Worm (Caenorhabditis elegans) whole organism, L1 larva: ENCODE data around the gene emb-8.
A peak's percentile ranks its signal among the peaks of the same experiment; 100 is the strongest.

ENCODE experiments used
- C34B4.2 ChIP-seq: sonication (generic microtip); optimal IDR thresholded peaks from 2 replicates; lab custom pipeline; 2017; ENCODE audit warnings: mild to moderate bottlenecking, missing genetic modification characterization, missing compliant biosample characterization
- F16B12.6 ChIP-seq: fragments of 150-350 bp; optimal IDR thresholded peaks from 2 replicates; lab custom pipeline; 2014; ENCODE audit warnings: missing biosample characterization, missing genetic modification characterization
- aha-1 ChIP-seq: fragments of 150-350 bp; optimal IDR thresholded peaks from 2 replicates; lab custom pipeline; 2014; ENCODE audit warnings: missing biosample characterization, missing genetic modification characterization
- alr-1 ChIP-seq: fragments of 200-800 bp; sonication (Bioruptor generic); optimal IDR thresholded peaks from 2 replicates; lab custom pipeline; 2018; ENCODE audit warnings: borderline replicate concordance, mild to moderate bottlenecking, missing genetic modification characterization, missing compliant biosample characterization
- aly-2 ChIP-seq: fragments of 150-350 bp; optimal IDR thresholded peaks from 2 replicates; lab custom pipeline; 2014; ENCODE audit warnings: missing biosample characterization, missing genetic modification characterization
- blmp-1 ChIP-seq: fragments of 150-350 bp; optimal IDR thresholded peaks from 2 replicates; lab custom pipeline; 2014; ENCODE audit warnings: missing biosample characterization, missing genetic modification characterization
- ces-1 ChIP-seq: fragments of 150-350 bp; optimal IDR thresholded peaks from 2 replicates; lab custom pipeline; 2014; ENCODE audit warnings: missing biosample characterization, missing genetic modification reagents, missing genetic modification characterization
- dpl-1 ChIP-seq, 3 experiments: fragments of 150-350 bp in 2 of 3; sonication (generic microtip) in 1 of 3; optimal IDR thresholded peaks; 2 replicates each; lab custom pipeline; 2014 to 2017; ENCODE audit warnings: missing biosample characterization in 3 of 3, missing genetic modification characterization in 3 of 3, missing genetic modification reagents in 3 of 3
- dsc-1 ChIP-seq: sonication (generic microtip); optimal IDR thresholded peaks from 2 replicates; lab custom pipeline; 2016; ENCODE audit warnings: mild to moderate bottlenecking, missing genetic modification characterization, missing compliant biosample characterization
- efl-1 ChIP-seq, 4 experiments: fragments of 150-350 bp; optimal IDR thresholded peaks in 3 of 4; peaks in 1 of 4; 1 replicate in 1 of 4; 2 replicates in 3 of 4; lab custom pipeline; 2014; ENCODE audit warnings: missing biosample characterization in 2 of 4, missing genetic modification characterization in 2 of 4, missing genetic modification reagents in 2 of 4
- efl-3 ChIP-seq: fragments of 200-800 bp; sonication (Bioruptor generic); optimal IDR thresholded peaks from 2 replicates; lab custom pipeline; 2018; ENCODE audit warnings: mild to moderate bottlenecking, missing genetic modification characterization, missing compliant biosample characterization
- egl-13 ChIP-seq: sonication (generic microtip); optimal IDR thresholded peaks from 2 replicates; lab custom pipeline; 2016; ENCODE audit warnings: missing genotype, missing genetic modification reagents, missing genetic modification characterization, missing compliant biosample characterization
- egl-27 ChIP-seq, 2 experiments: fragments of 150-350 bp in 1 of 2; sonication (generic microtip); optimal IDR thresholded peaks; 3 replicates each; lab custom pipeline; 2017 to 2018; ENCODE audit warnings: missing biosample characterization in 2 of 2, missing genetic modification characterization in 2 of 2, missing genetic modification reagents in 2 of 2
- elt-2 ChIP-seq: sonication (generic microtip); optimal IDR thresholded peaks from 2 replicates; lab custom pipeline; 2016; ENCODE audit warnings: missing genetic modification characterization, mild to moderate bottlenecking, inconsistent platforms, missing compliant biosample characterization, missing genetic modification reagents
- elt-3 ChIP-seq, 6 experiments: fragments of 150-350 bp in 1 of 6; sonication (generic microtip); optimal IDR thresholded peaks; 2 replicates each; lab custom pipeline; 2017 to 2018; ENCODE audit warnings: missing biosample characterization in 6 of 6, missing genetic modification characterization in 6 of 6, inconsistent platforms in 1 of 6
- fkh-10 ChIP-seq: sonication (generic microtip); optimal IDR thresholded peaks from 2 replicates; lab custom pipeline; 2017; ENCODE audit warnings: missing biosample characterization, missing genetic modification reagents, missing genetic modification characterization
- fkh-8 ChIP-seq: sonication (generic microtip); optimal IDR thresholded peaks from 2 replicates; lab custom pipeline; 2016; ENCODE audit warnings: mild to moderate bottlenecking, missing genetic modification characterization, missing compliant biosample characterization
- fos-1 ChIP-seq: fragments of 150-350 bp; optimal IDR thresholded peaks from 2 replicates; lab custom pipeline; 2014; ENCODE audit warnings: missing biosample characterization, missing genetic modification characterization
- grh-1 ChIP-seq: fragments of 200-800 bp; sonication (Bioruptor generic); IDR thresholded peaks from 2 replicates; pipeline ENCODE4 v1.3.6; 2022; ENCODE audit warnings: missing genetic modification reagents, missing genetic modification characterization, missing compliant biosample characterization
- hlh-4 ChIP-seq: sonication (generic microtip); optimal IDR thresholded peaks from 2 replicates; lab custom pipeline; 2016; ENCODE audit warnings: mild to moderate bottlenecking, missing genetic modification characterization, missing compliant biosample characterization
- irx-1 ChIP-seq: sonication (generic microtip); optimal IDR thresholded peaks from 2 replicates; lab custom pipeline; 2016; ENCODE audit warnings: missing genetic modification characterization, missing compliant biosample characterization
- isw-1 ChIP-seq: fragments of 200-800 bp; sonication (Bioruptor generic); IDR thresholded peaks from 2 replicates; pipeline ENCODE4 v1.3.6; 2022; ENCODE audit warnings: missing genetic modification characterization, missing compliant biosample characterization
- lin-15B ChIP-seq: fragments of 150-350 bp; sonication (generic microtip); optimal IDR thresholded peaks from 3 replicates; lab custom pipeline; 2014; ENCODE audit warnings: missing biosample characterization, missing genetic modification characterization
- lin-35 ChIP-seq, 2 experiments: fragments of 150-350 bp; optimal IDR thresholded peaks; 2 replicates each; lab custom pipeline; 2014; ENCODE audit warnings: missing biosample characterization in 2 of 2, missing genetic modification characterization in 2 of 2, missing genetic modification reagents in 2 of 2
- lir-3 ChIP-seq: sonication (generic microtip); optimal IDR thresholded peaks from 2 replicates; lab custom pipeline; 2016; ENCODE audit warnings: mild to moderate bottlenecking, missing genetic modification characterization, moderate library complexity, missing compliant biosample characterization; ENCODE audit not compliant: poor library complexity
- lsy-2 ChIP-seq, 2 experiments: fragments of 150-350 bp; optimal IDR thresholded peaks; 2 replicates each; lab custom pipeline; 2014; ENCODE audit warnings: missing biosample characterization in 2 of 2, missing genetic modification characterization in 2 of 2
- mdl-1 ChIP-seq, 2 experiments: fragments of 150-350 bp; optimal IDR thresholded peaks; 2 replicates each; lab custom pipeline; 2014 to 2017; ENCODE audit warnings: missing biosample characterization in 2 of 2, missing genetic modification characterization in 2 of 2, inconsistent platforms in 1 of 2
- mef-2 ChIP-seq: fragments of 150-350 bp; optimal IDR thresholded peaks from 2 replicates; lab custom pipeline; 2014; ENCODE audit warnings: missing biosample characterization, missing genetic modification characterization
- mep-1 ChIP-seq: fragments of 150-350 bp; optimal IDR thresholded peaks from 2 replicates; lab custom pipeline; 2014; ENCODE audit warnings: missing biosample characterization, missing genetic modification characterization
- nhr-20 ChIP-seq: sonication (generic microtip); optimal IDR thresholded peaks from 2 replicates; lab custom pipeline; 2016; ENCODE audit warnings: mild to moderate bottlenecking, missing genetic modification characterization, missing compliant biosample characterization
- nhr-237 ChIP-seq: fragments of 150-350 bp; optimal IDR thresholded peaks from 2 replicates; lab custom pipeline; 2014; ENCODE audit warnings: missing biosample characterization, missing genetic modification characterization
- nhr-71 ChIP-seq: sonication (generic microtip); optimal IDR thresholded peaks from 2 replicates; lab custom pipeline; 2016; ENCODE audit warnings: mild to moderate bottlenecking, missing genetic modification characterization, moderate library complexity, missing compliant biosample characterization
- nhr-76 ChIP-seq: sonication (generic microtip); optimal IDR thresholded peaks from 2 replicates; lab custom pipeline; 2017; ENCODE audit warnings: missing biosample characterization, missing genetic modification characterization
- nhr-77 ChIP-seq: fragments of 150-350 bp; optimal IDR thresholded peaks from 2 replicates; lab custom pipeline; 2014; ENCODE audit warnings: missing biosample characterization, missing genetic modification characterization
- nhr-85 ChIP-seq: sonication (generic microtip); peaks from one replicate; lab custom pipeline; 2016; ENCODE audit warnings: missing genetic modification characterization, inconsistent platforms, missing compliant biosample characterization
- nhr-90 ChIP-seq: sonication (generic microtip); optimal IDR thresholded peaks from 2 replicates; lab custom pipeline; 2016; ENCODE audit warnings: mild to moderate bottlenecking, missing genetic modification characterization, missing compliant biosample characterization; ENCODE audit not compliant: poor library complexity
- pag-3 ChIP-seq: sonication (generic microtip); optimal IDR thresholded peaks from 2 replicates; lab custom pipeline; 2017; ENCODE audit warnings: missing genetic modification characterization, mild to moderate bottlenecking, missing compliant biosample characterization, antibody characterized with exemption, borderline replicate concordance; ENCODE audit not compliant: insufficient read depth
- pax-3 ChIP-seq: fragments of 200-800 bp; sonication (Bioruptor generic); optimal IDR thresholded peaks from 2 replicates; lab custom pipeline; 2018; ENCODE audit warnings: mild to moderate bottlenecking, missing genetic modification characterization, moderate library complexity, missing compliant biosample characterization
- pqm-1 ChIP-seq: sonication (generic microtip); optimal IDR thresholded peaks from 3 replicates; lab custom pipeline; 2017; ENCODE audit warnings: missing biosample characterization, missing genetic modification characterization
- snpc-4 ChIP-seq: fragments of 150-350 bp; optimal IDR thresholded peaks from 2 replicates; lab custom pipeline; 2014; ENCODE audit warnings: missing biosample characterization, missing genetic modification characterization
- snu-23 ChIP-seq: sonication (generic microtip); optimal IDR thresholded peaks from 2 replicates; lab custom pipeline; 2016; ENCODE audit warnings: missing genetic modification characterization, missing compliant biosample characterization
- sox-4 ChIP-seq: sonication (generic microtip); optimal IDR thresholded peaks from 2 replicates; lab custom pipeline; 2016; ENCODE audit warnings: missing genetic modification characterization, missing compliant biosample characterization
- sptf-1 ChIP-seq: fragments of 150-350 bp; optimal IDR thresholded peaks from 2 replicates; lab custom pipeline; 2014; ENCODE audit warnings: missing biosample characterization, missing genetic modification characterization
- tbx-2 ChIP-seq: sonication (generic microtip); optimal IDR thresholded peaks from 2 replicates; lab custom pipeline; 2016; ENCODE audit warnings: missing genetic modification characterization, missing compliant biosample characterization
- tlp-1 ChIP-seq: fragments of 150-350 bp; optimal IDR thresholded peaks from 2 replicates; lab custom pipeline; 2014; ENCODE audit warnings: missing biosample characterization, missing genetic modification characterization
- unc-130 ChIP-seq: fragments of 150-350 bp; optimal IDR thresholded peaks from 2 replicates; lab custom pipeline; 2017; ENCODE audit warnings: missing biosample characterization, missing genetic modification characterization, inconsistent platforms
- unc-62 ChIP-seq: fragments of 150-350 bp; optimal IDR thresholded peaks from 2 replicates; lab custom pipeline; 2014; ENCODE audit warnings: missing biosample characterization, missing genetic modification reagents, missing genetic modification characterization
- unc-98 ChIP-seq: fragments of 200-800 bp; sonication (Bioruptor generic); IDR thresholded peaks from 2 replicates; pipeline ENCODE4 v1.3.6; 2022; ENCODE audit warnings: missing genetic modification characterization, missing compliant biosample characterization
- xbp-1 ChIP-seq: sonication (generic microtip); optimal IDR thresholded peaks from 2 replicates; lab custom pipeline; 2016; ENCODE audit warnings: missing genetic modification characterization, missing compliant biosample characterization
- zag-1 ChIP-seq: fragments of 150-350 bp; optimal IDR thresholded peaks from 2 replicates; lab custom pipeline; 2014; ENCODE audit warnings: missing biosample characterization, missing genetic modification characterization
- ztf-4 ChIP-seq: fragments of 150-350 bp; optimal IDR thresholded peaks from 2 replicates; lab custom pipeline; 2014; ENCODE audit warnings: missing biosample characterization, missing genetic modification characterization

The emb-8 gene

DNA sequence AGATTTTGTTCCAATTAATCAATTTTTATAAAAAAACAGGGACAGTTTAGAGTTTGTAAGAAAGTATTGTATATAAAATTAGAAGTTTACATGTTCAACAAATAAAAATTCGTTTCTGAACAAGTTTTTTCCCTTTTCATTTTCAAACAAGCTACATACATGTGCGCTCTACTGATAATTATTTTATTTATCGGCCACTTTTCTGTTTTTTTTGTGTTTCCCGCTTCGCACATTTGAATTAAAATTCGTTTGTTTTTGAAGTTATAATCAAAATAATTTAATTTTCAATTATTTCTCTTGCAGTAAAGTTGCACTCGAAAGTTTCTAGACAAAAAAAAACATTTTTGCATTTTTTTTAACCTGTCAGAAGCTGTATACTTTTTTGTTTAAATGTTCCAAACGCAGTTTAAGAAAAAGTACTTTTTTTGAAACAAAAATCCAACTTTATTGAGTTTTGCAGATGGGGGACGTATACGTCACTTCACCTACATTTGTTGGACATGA is 8.8 kb downstream of the emb-8 start, which contains the start of gene hira-1 (continued):
- TF ChIP-seq C34B4.2 (tag; lab: Kevin White, UChicago): no peak
- no peak for TF ChIP-seq mdl-1 (tag; optimal IDR thresholded peaks at IDR 0.05; lab: Kevin White, UChicago)
- no peak for TF ChIP-seq elt-2 (tag; lab: Kevin White, UChicago)
- no peak for TF ChIP-seq nhr-76 (tag; lab: Kevin White, UChicago)
- no peak for TF ChIP-seq F16B12.6
- TF ChIP-seq egl-13 (tag; lab: Kevin White, UChicago): no peak
- no peak for TF ChIP-seq hlh-4 (tag; lab: Kevin White, UChicago)
- TF ChIP-seq mep-1 (tag; lab: Kevin White, UChicago): no peak
- no peak for TF ChIP-seq sox-4 (tag; lab: Kevin White, UChicago)
- no peak for TF ChIP-seq zag-1 (tag; lab: Kevin White, UChicago)
- peak; percentile 70 to 77 for TF ChIP-seq efl-1 (optimal IDR thresholded peaks at IDR 0.05; lab: Kevin White, UChicago)
- peak; percentile 77 to 97 for TF ChIP-seq efl-1 (GFP tag; optimal IDR thresholded peaks at IDR 0.05 in 1 of 2; lab: Kevin White, UChicago)
- no peak for TF ChIP-seq nhr-77 (tag; lab: Kevin White, UChicago)
- TF ChIP-seq isw-1 (GFP tag; lab: Robert Waterston, UW): no peak
- no peak for TF ChIP-seq lir-3 (tag; lab: Kevin White, UChicago)
- no peak for TF ChIP-seq egl-27 (tag; optimal IDR thresholded peaks at IDR 0.05; lab: Kevin White, UChicago)
- TF ChIP-seq grh-1: no peak
- peak; percentile 31 to 71 for TF ChIP-seq lsy-2 (tag; optimal IDR thresholded peaks at IDR 0.05; lab: Kevin White, UChicago)
- TF ChIP-seq unc-62 (GFP tag; lab: Kevin White, UChicago): no peak
- TF ChIP-seq tlp-1 (tag; lab: Kevin White, UChicago): no peak
- TF ChIP-seq unc-130 (tag; lab: Kevin White, UChicago): no peak
- TF ChIP-seq unc-98: no peak
- no peak for TF ChIP-seq fkh-8 (tag; lab: Kevin White, UChicago)
- no peak for TF ChIP-seq ces-1 (GFP tag; lab: Kevin White, UChicago)
- TF ChIP-seq pax-3 (tag; lab: Kevin White, UChicago): no peak
- no peak for TF ChIP-seq snpc-4
- TF ChIP-seq pag-3 (tag; lab: Kevin White, UChicago): no peak
- no peak for TF ChIP-seq alr-1 (tag; lab: Kevin White, UChicago)
- TF ChIP-seq dsc-1 (tag; lab: Kevin White, UChicago): no peak
- no peak for TF ChIP-seq ztf-4 (tag; lab: Kevin White, UChicago)
- TF ChIP-seq fkh-10 (GFP tag; lab: Kevin White, UChicago): no peak
- no peak for TF ChIP-seq tbx-2 (tag; lab: Kevin White, UChicago)
- TF ChIP-seq irx-1 (tag; lab: Kevin White, UChicago): no peak

DNA sequence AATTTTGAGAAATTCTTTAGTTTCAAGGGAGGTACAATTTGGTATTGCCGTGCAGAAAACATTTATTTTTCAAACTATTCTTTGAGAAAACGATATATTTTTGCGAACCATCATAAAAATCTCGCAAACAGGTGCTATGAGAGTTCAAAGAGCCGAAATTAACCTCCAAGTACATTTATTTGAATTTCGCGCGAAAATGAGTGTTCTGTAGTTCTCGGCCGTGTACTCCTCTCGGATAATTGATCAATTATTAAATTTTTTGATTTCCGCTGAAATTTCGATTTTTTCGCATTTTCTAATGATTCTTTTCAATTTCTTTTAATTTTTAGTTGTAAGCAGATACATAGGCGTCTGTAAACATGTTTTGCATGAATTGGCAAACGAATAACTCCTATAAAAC is 9.3 kb downstream of the emb-8 start:
- TF ChIP-seq nhr-20 (peak; percentile 58), snu-23 (GFP tag; lab: Kevin White, UChicago) (peak; percentile 39), nhr-90 (tag; lab: Kevin White, UChicago) (peak; percentile 70), efl-3 (GFP tag; lab: Kevin White, UChicago) (no peak), sptf-1 (tag; lab: Kevin White, UChicago) (no peak), aha-1 (tag; lab: Kevin White, UChicago) (no peak), xbp-1 (tag; lab: Kevin White, UChicago) (peak; percentile 50), fos-1 (tag; lab: Kevin White, UChicago) (peak; percentile 23), lin-35 (GFP tag; optimal IDR thresholded peaks at IDR 0.05; lab: Kevin White, UChicago) (peak; percentile 85 to 93), isw-1 (GFP tag; lab: Robert Waterston, UW) (no peak), dpl-1 (GFP tag; optimal IDR thresholded peaks at IDR 0.05; lab: Kevin White, UChicago) (peak; percentile 84 to 92 (median 89)), grh-1 (peak; percentile 43; the same call in 1 of the 2 replicates), tbx-2 (tag; lab: Kevin White, UChicago) (peak; percentile 39), nhr-85 (tag; lab: Kevin White, UChicago) (peak; percentile 79), blmp-1 (peak; percentile 18), aly-2 (no peak), sox-4 (tag; lab: Kevin White, UChicago) (peak; percentile 60), elt-3 (tag; optimal IDR thresholded peaks at IDR 0.05; lab: Kevin White, UChicago) (no peak), pqm-1 (tag; lab: Kevin White, UChicago) (no peak), lir-3 (tag; lab: Kevin White, UChicago) (peak; percentile 84), mef-2 (tag; lab: Kevin White, UChicago) (no peak), nhr-237 (tag; lab: Kevin White, UChicago) (no peak), nhr-71 (peak; percentile 70), ces-1 (GFP tag; lab: Kevin White, UChicago) (no peak), pax-3 (tag; lab: Kevin White, UChicago) (peak; percentile 16), fkh-8 (tag; lab: Kevin White, UChicago) (no peak), lin-15B (tag; lab: Kevin White, UChicago) (no peak)
